Fruit fly (Drosophila melanogaster) whole organism, prepupa: ENCODE results near the gene CG46311.

Experiments
- Blimp-1 ChIP-seq: fragments of 200-800 bp; sonication (Bioruptor generic); optimal IDR thresholded peaks from 3 replicates; lab custom pipeline; 2017; ENCODE audit warnings: missing biosample characterization, missing genetic modification characterization, mild to moderate bottlenecking, moderate library complexity, missing genetic modification reagents
- CG16779 ChIP-seq: fragments of 200-800 bp; sonication (Bioruptor generic); optimal IDR thresholded peaks from 3 replicates; lab custom pipeline; 2017; ENCODE audit warnings: missing biosample characterization, mild to moderate bottlenecking, missing genetic modification characterization
- CG6854 ChIP-seq: fragments of 200-800 bp; sonication (Bioruptor generic); optimal IDR thresholded peaks from 2 replicates; lab custom pipeline; 2017; ENCODE audit warnings: missing biosample characterization, mild to moderate bottlenecking, missing genetic modification characterization
- CG8319 ChIP-seq: fragments of 200-800 bp; sonication (Bioruptor generic); optimal IDR thresholded peaks from 3 replicates; lab custom pipeline; 2016; ENCODE audit warnings: missing biosample characterization, missing genetic modification characterization
- Gug ChIP-seq: fragments of 200-800 bp; sonication (Bioruptor generic); IDR thresholded peaks from 2 replicates; pipeline ENCODE4 v1.3.6; 2022; ENCODE audit warnings: missing biosample characterization, missing genetic modification characterization
- Hr38 ChIP-seq: sonication (Bioruptor generic); optimal IDR thresholded peaks from 2 replicates; lab custom pipeline; 2016; ENCODE audit warnings: missing biosample characterization, missing genetic modification characterization
- Lpt ChIP-seq: fragments of 200-800 bp; sonication (Bioruptor generic); optimal IDR thresholded peaks from 3 replicates; lab custom pipeline; 2016; ENCODE audit warnings: missing biosample characterization, missing genetic modification characterization

DNA sequence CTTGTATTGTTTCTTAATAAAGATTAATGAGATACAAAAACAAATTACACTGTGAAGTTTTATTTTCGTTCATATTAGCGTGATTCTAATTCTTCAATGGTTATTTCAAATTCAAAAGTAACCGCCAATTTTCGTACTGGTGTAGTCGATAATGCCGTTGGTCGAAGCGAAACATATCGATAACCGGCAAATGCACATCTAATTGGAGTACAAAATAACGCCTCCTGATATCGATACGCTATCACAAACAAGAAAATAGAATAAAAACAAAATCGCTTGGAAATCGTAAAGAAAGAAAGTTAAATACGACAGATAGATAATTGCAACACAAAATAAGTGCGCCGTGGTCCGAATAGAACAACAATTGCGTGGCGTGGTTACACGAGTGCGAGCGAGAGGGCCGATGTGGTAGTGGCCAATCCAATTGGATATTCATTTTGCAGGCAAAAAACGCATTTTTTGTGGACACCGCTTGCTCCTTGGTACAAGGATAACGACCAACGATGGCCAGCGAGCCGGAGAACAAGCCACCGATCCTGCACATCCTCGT lies 42.4 kb downstream of the CG46311 start:
- TF ChIP-seq CG6854 (GFP tag; lab: Kevin White, UChicago) (no peak), Hr38 (GFP tag; lab: Kevin White, UChicago) (no peak), Gug (no peak), CG16779 (tag; lab: Kevin White, UChicago) (no peak), Lpt (no peak), CG8319 (no peak), Blimp-1 (GFP tag; lab: Kevin White, UChicago) (no peak)
